Worm (Caenorhabditis elegans) whole organism, mixed stage, embryonic: Measurements from ENCODE around the gene rhgf-2.

Source experiments
- M03D4.4 ChIP-seq: sonication (generic microtip); optimal IDR thresholded peaks from 2 replicates; lab custom pipeline; 2017; ENCODE audit warnings: mild to moderate bottlenecking, missing genetic modification characterization, missing compliant biosample characterization
- blmp-1 ChIP-seq: fragments of 150-350 bp; optimal IDR thresholded peaks from 2 replicates; lab custom pipeline; 2014; ENCODE audit warnings: missing biosample characterization, missing genetic modification characterization
- ces-1 ChIP-seq: fragments of 150-350 bp; optimal IDR thresholded peaks from 2 replicates; lab custom pipeline; 2014; ENCODE audit warnings: missing biosample characterization, missing genetic modification reagents, missing genetic modification characterization
- cnd-1 ChIP-seq: fragments of 200-800 bp; sonication (Bioruptor generic); optimal IDR thresholded peaks from 2 replicates; lab custom pipeline; 2018; ENCODE audit warnings: mild to moderate bottlenecking, missing genetic modification characterization, missing compliant biosample characterization
- elt-3 ChIP-seq: fragments of 150-350 bp; optimal IDR thresholded peaks from 2 replicates; lab custom pipeline; 2014; ENCODE audit warnings: missing biosample characterization, missing genetic modification characterization
- lsy-2 ChIP-seq: fragments of 150-350 bp; optimal IDR thresholded peaks from 2 replicates; lab custom pipeline; 2014; ENCODE audit warnings: missing biosample characterization, missing genetic modification characterization
- mep-1 ChIP-seq: fragments of 150-350 bp; optimal IDR thresholded peaks from 2 replicates; lab custom pipeline; 2017; ENCODE audit warnings: missing biosample characterization, missing genetic modification reagents, missing genetic modification characterization, inconsistent platforms
- nhr-12 ChIP-seq: fragments of 150-350 bp; optimal IDR thresholded peaks from 2 replicates; lab custom pipeline; 2014; ENCODE audit warnings: missing biosample characterization, missing genetic modification characterization
- nhr-237 ChIP-seq: fragments of 150-350 bp; optimal IDR thresholded peaks from 2 replicates; lab custom pipeline; 2014; ENCODE audit warnings: missing biosample characterization, missing genetic modification characterization
- nhr-28 ChIP-seq: fragments of 150-350 bp; optimal IDR thresholded peaks from 2 replicates; lab custom pipeline; 2014; ENCODE audit warnings: missing biosample characterization, missing genetic modification characterization
- pha-4 ChIP-seq: fragments of 150-350 bp; optimal IDR thresholded peaks from 2 replicates; lab custom pipeline; 2018; ENCODE audit warnings: missing biosample characterization, missing genetic modification reagents, missing genetic modification characterization
- snpc-4 ChIP-seq: fragments of 150-350 bp; optimal IDR thresholded peaks from 2 replicates; lab custom pipeline; 2014; ENCODE audit warnings: missing biosample characterization, missing genetic modification characterization
- unc-120 ChIP-seq: sonication (generic microtip); optimal IDR thresholded peaks from 2 replicates; lab custom pipeline; 2017; ENCODE audit warnings: missing genetic modification characterization, missing compliant biosample characterization; ENCODE audit not compliant: poor library complexity, severe bottlenecking
- unc-62 ChIP-seq: fragments of 150-350 bp; optimal IDR thresholded peaks from 2 replicates; lab custom pipeline; 2014; ENCODE audit warnings: missing biosample characterization, missing genetic modification reagents, missing genetic modification characterization

ce11 chrII:4068141-4068540 lies 32.4 kb upstream of the rhgf-2 start:
- TF ChIP-seq snpc-4 (tag; lab: Kevin White, UChicago) = no peak
- TF ChIP-seq lsy-2 (tag; lab: Kevin White, UChicago) = no peak
- no peak for TF ChIP-seq cnd-1 (tag; lab: Kevin White, UChicago)
- TF ChIP-seq unc-62 (GFP tag; lab: Kevin White, UChicago) = no peak
- no peak for TF ChIP-seq nhr-28 (tag; lab: Kevin White, UChicago)
- no peak for TF ChIP-seq elt-3 (tag; lab: Kevin White, UChicago)
- no peak for TF ChIP-seq M03D4.4 (tag; lab: Kevin White, UChicago)
- TF ChIP-seq blmp-1 (tag; lab: Kevin White, UChicago) = no peak
- TF ChIP-seq ces-1 (GFP tag; lab: Kevin White, UChicago) = no peak
- TF ChIP-seq nhr-237 = no peak
- no peak for TF ChIP-seq unc-120 (tag; lab: Kevin White, UChicago)
- TF ChIP-seq nhr-12 = no peak
- no peak for TF ChIP-seq pha-4
- no peak for TF ChIP-seq mep-1 (tag; lab: Kevin White, UChicago)
